Worm (Caenorhabditis elegans) whole organism, young adult: Measurements from ENCODE around the gene F44E2.7.

ENCODE experiments used
- B0035.1 ChIP-seq: sonication (generic microtip); optimal IDR thresholded peaks from 2 replicates; lab custom pipeline; 2016; ENCODE audit warnings: missing genetic modification characterization, mild to moderate bottlenecking, missing compliant biosample characterization, missing genotype, missing genetic modification reagents
- C17E4.6 ChIP-seq: fragments of 200-800 bp; sonication (Bioruptor generic); IDR thresholded peaks from 2 replicates; pipeline ENCODE4 v1.3.6; 2022; ENCODE audit warnings: missing genetic modification reagents, missing genetic modification characterization, missing compliant biosample characterization
- F22D6.2 ChIP-seq: sonication (generic microtip); optimal IDR thresholded peaks from 2 replicates; lab custom pipeline; 2016; ENCODE audit warnings: mild to moderate bottlenecking, missing genetic modification characterization, missing compliant biosample characterization
- F33H1.4 ChIP-seq: fragments of 200-800 bp; sonication (Bioruptor generic); IDR thresholded peaks from 2 replicates; pipeline ENCODE4 v1.3.6; 2022; ENCODE audit warnings: missing genetic modification reagents, missing genetic modification characterization, missing compliant biosample characterization
- F49E8.2 ChIP-seq: sonication (generic microtip); optimal IDR thresholded peaks from 3 replicates; lab custom pipeline; 2017; ENCODE audit warnings: missing genetic modification characterization, mild to moderate bottlenecking, missing compliant biosample characterization, antibody characterized with exemption, moderate library complexity; ENCODE audit not compliant: insufficient read depth
- F52B5.7 ChIP-seq: sonication (generic microtip); optimal IDR thresholded peaks from 2 replicates; lab custom pipeline; 2016; ENCODE audit warnings: mild to moderate bottlenecking, missing genetic modification characterization, missing compliant biosample characterization
- F57A8.1 ChIP-seq: fragments of 200-800 bp; sonication (Bioruptor generic); optimal IDR thresholded peaks from 2 replicates; lab custom pipeline; 2018; ENCODE audit warnings: mild to moderate bottlenecking, missing genetic modification characterization, moderate library complexity, missing compliant biosample characterization
- F57C9.4 ChIP-seq: sonication (generic microtip); optimal IDR thresholded peaks from 2 replicates; lab custom pipeline; 2017; ENCODE audit warnings: mild to moderate bottlenecking, missing genetic modification characterization, missing compliant biosample characterization
- K11D2.4 ChIP-seq: fragments of 200-800 bp; sonication (Bioruptor generic); IDR thresholded peaks from 2 replicates; pipeline ENCODE4 v1.3.6; 2022; ENCODE audit warnings: missing genetic modification reagents, missing genetic modification characterization, missing compliant biosample characterization
- T07F8.4 ChIP-seq: sonication (generic microtip); optimal IDR thresholded peaks from 2 replicates; lab custom pipeline; 2016; ENCODE audit warnings: mild to moderate bottlenecking, missing genetic modification characterization, moderate library complexity, missing compliant biosample characterization
- Y67H2A.10 ChIP-seq: fragments of 200-800 bp; sonication (Bioruptor generic); conservative IDR thresholded peaks from 2 replicates; pipeline ENCODE4 v1.3.6; 2022; ENCODE audit warnings: missing genetic modification reagents, missing genetic modification characterization, missing compliant biosample characterization
- Y95B8A.8 ChIP-seq: fragments of 200-800 bp; sonication (Bioruptor generic); IDR thresholded peaks from 2 replicates; pipeline ENCODE4 v1.3.6; 2022; ENCODE audit warnings: missing genetic modification reagents, missing genetic modification characterization, missing compliant biosample characterization
- athp-1 ChIP-seq: sonication (generic microtip); optimal IDR thresholded peaks from 2 replicates; lab custom pipeline; 2017; ENCODE audit warnings: mild to moderate bottlenecking, missing genetic modification characterization, missing compliant biosample characterization
- attf-6 ChIP-seq: fragments of 200-800 bp; sonication (Bioruptor generic); IDR thresholded peaks from 2 replicates; pipeline ENCODE4 v1.3.6; 2022; ENCODE audit warnings: missing genetic modification reagents, missing genetic modification characterization, missing compliant biosample characterization
- cebp-1 ChIP-seq, 2 experiments: fragments of 200-800 bp in 1 of 2; sonication (Bioruptor generic) in 1 of 2; sonication (generic microtip) in 1 of 2; IDR thresholded peaks in 1 of 2; optimal IDR thresholded peaks in 1 of 2; 2 replicates each; pipeline versions ENCODE4 v1.3.6 to Lab custom; 2017 to 2022; ENCODE audit warnings: missing compliant biosample characterization in 2 of 2, missing genetic modification characterization in 2 of 2, mild to moderate bottlenecking in 1 of 2, missing genetic modification reagents in 1 of 2, moderate library complexity in 1 of 2
- cebp-2 ChIP-seq: fragments of 200-800 bp; sonication (Bioruptor generic); IDR thresholded peaks from 2 replicates; pipeline ENCODE4 v1.3.6; 2022; ENCODE audit warnings: missing genetic modification characterization, missing compliant biosample characterization
- ceh-27 ChIP-seq: fragments of 200-800 bp; sonication (Bioruptor generic); optimal IDR thresholded peaks from 2 replicates; lab custom pipeline; 2018; ENCODE audit warnings: mild to moderate bottlenecking, missing genetic modification characterization, moderate library complexity, missing compliant biosample characterization
- ceh-79 ChIP-seq: sonication (generic microtip); optimal IDR thresholded peaks from 2 replicates; lab custom pipeline; 2017; ENCODE audit warnings: mild to moderate bottlenecking, missing genetic modification characterization, missing compliant biosample characterization
- chd-7 ChIP-seq: sonication (generic microtip); optimal IDR thresholded peaks from 2 replicates; lab custom pipeline; 2016; ENCODE audit warnings: mild to moderate bottlenecking, missing genetic modification characterization, moderate library complexity, missing compliant biosample characterization
- dpl-1 ChIP-seq: fragments of 150-350 bp; optimal IDR thresholded peaks from 2 replicates; lab custom pipeline; 2014; ENCODE audit warnings: missing biosample characterization, missing genetic modification reagents, missing genetic modification characterization
- efl-1 ChIP-seq: fragments of 150-350 bp; optimal IDR thresholded peaks from 2 replicates; lab custom pipeline; 2014; ENCODE audit warnings: missing biosample characterization, missing genetic modification reagents, missing genetic modification characterization
- egl-44 ChIP-seq: fragments of 200-800 bp; sonication (Bioruptor generic); IDR thresholded peaks from 2 replicates; pipeline ENCODE4 v1.3.6; 2022; ENCODE audit warnings: missing genetic modification reagents, missing genetic modification characterization, missing compliant biosample characterization
- ekl-4 ChIP-seq: fragments of 200-800 bp; sonication (Bioruptor generic); IDR thresholded peaks from 2 replicates; pipeline ENCODE4 v1.3.6; 2022; ENCODE audit warnings: missing genetic modification reagents, missing genetic modification characterization, missing compliant biosample characterization
- ets-4 ChIP-seq: fragments of 200-800 bp; sonication (Bioruptor generic); optimal IDR thresholded peaks from 2 replicates; lab custom pipeline; 2018; ENCODE audit warnings: mild to moderate bottlenecking, missing genetic modification characterization, missing compliant biosample characterization
- hmg-1.2 ChIP-seq: fragments of 200-800 bp; sonication (Bioruptor generic); IDR thresholded peaks from 2 replicates; pipeline ENCODE4 v1.3.6; 2022; ENCODE audit warnings: missing genetic modification reagents, missing genetic modification characterization, missing compliant biosample characterization
- hmg-20 ChIP-seq: fragments of 200-800 bp; sonication (Bioruptor generic); IDR thresholded peaks from 2 replicates; pipeline ENCODE4 v1.3.6; 2022; ENCODE audit warnings: missing genetic modification reagents, missing genetic modification characterization, missing compliant biosample characterization
- hrde-1 ChIP-seq: sonication (generic microtip); optimal IDR thresholded peaks from 2 replicates; lab custom pipeline; 2016; ENCODE audit warnings: missing genetic modification characterization, mild to moderate bottlenecking, missing compliant biosample characterization, moderate library complexity, missing genotype, missing genetic modification reagents, borderline replicate concordance
- lin-35 ChIP-seq, 3 experiments: fragments of 150-350 bp in 2 of 3; sonication (generic microtip) in 1 of 3; optimal IDR thresholded peaks; 2 replicates each; lab custom pipeline; 2014 to 2018; ENCODE audit warnings: missing biosample characterization in 3 of 3, missing genetic modification characterization in 3 of 3, missing genetic modification reagents in 3 of 3
- lin-54 ChIP-seq: fragments of 200-800 bp; sonication (Bioruptor generic); optimal IDR thresholded peaks from 2 replicates; lab custom pipeline; 2018; ENCODE audit warnings: mild to moderate bottlenecking, missing genetic modification characterization, missing compliant biosample characterization
- lir-1 ChIP-seq: fragments of 200-800 bp; sonication (Bioruptor generic); conservative IDR thresholded peaks from 2 replicates; pipeline ENCODE4 v1.3.6; 2022; ENCODE audit warnings: missing genetic modification reagents, missing genetic modification characterization, missing compliant biosample characterization
- madf-10 ChIP-seq: sonication (generic microtip); optimal IDR thresholded peaks from 2 replicates; lab custom pipeline; 2016; ENCODE audit warnings: mild to moderate bottlenecking, missing genetic modification characterization, missing compliant biosample characterization
- mcd-1 ChIP-seq: fragments of 200-800 bp; sonication (Bioruptor generic); IDR thresholded peaks from 2 replicates; pipeline ENCODE4 v1.3.6; 2022; ENCODE audit warnings: missing genetic modification reagents, missing genetic modification characterization, missing compliant biosample characterization
- mel-28 ChIP-seq: sonication (generic microtip); optimal IDR thresholded peaks from 2 replicates; lab custom pipeline; 2016; ENCODE audit warnings: borderline replicate concordance, mild to moderate bottlenecking, missing genetic modification characterization, missing compliant biosample characterization
- mes-4 ChIP-seq: sonication (generic microtip); optimal IDR thresholded peaks from 2 replicates; lab custom pipeline; 2016; ENCODE audit warnings: missing genotype, missing genetic modification characterization, missing compliant biosample characterization
- nfya-2 ChIP-seq: fragments of 200-800 bp; sonication (Bioruptor generic); IDR thresholded peaks from 2 replicates; pipeline ENCODE4 v1.3.6; 2022; ENCODE audit warnings: missing genetic modification reagents, missing genetic modification characterization, missing compliant biosample characterization
- nhr-80 ChIP-seq: sonication (generic microtip); optimal IDR thresholded peaks from 2 replicates; lab custom pipeline; 2016; ENCODE audit warnings: missing genetic modification characterization, missing compliant biosample characterization
- pbrm-1 ChIP-seq: fragments of 200-800 bp; sonication (Bioruptor generic); IDR thresholded peaks from 2 replicates; pipeline ENCODE4 v1.3.6; 2022; ENCODE audit warnings: missing genetic modification reagents, missing genetic modification characterization, missing compliant biosample characterization
- repo-1 ChIP-seq: sonication (generic microtip); optimal IDR thresholded peaks from 2 replicates; lab custom pipeline; 2017; ENCODE audit warnings: mild to moderate bottlenecking, missing genetic modification characterization, missing compliant biosample characterization
- snpc-4 ChIP-seq, 5 experiments: fragments of 150-350 bp in 1 of 5; sonication (generic microtip) in 4 of 5; optimal IDR thresholded peaks; 2 replicates each; lab custom pipeline; 2014 to 2018; ENCODE audit warnings: missing genetic modification characterization in 5 of 5, missing biosample characterization in 3 of 5, antibody characterized with exemption in 2 of 5, mild to moderate bottlenecking in 2 of 5, missing compliant biosample characterization in 2 of 5, missing genotype in 2 of 5, moderate library complexity in 2 of 5, missing genetic modification reagents in 1 of 5
- somi-1 ChIP-seq: fragments of 200-800 bp; sonication (Bioruptor generic); optimal IDR thresholded peaks from 2 replicates; lab custom pipeline; 2018; ENCODE audit warnings: mild to moderate bottlenecking, missing genetic modification characterization, missing compliant biosample characterization
- sptf-2 ChIP-seq: fragments of 200-800 bp; sonication (Bioruptor generic); optimal IDR thresholded peaks from 2 replicates; lab custom pipeline; 2018; ENCODE audit warnings: mild to moderate bottlenecking, missing genetic modification characterization, missing compliant biosample characterization
- tbp1 ChIP-seq: fragments of 200-800 bp; sonication (Bioruptor generic); optimal IDR thresholded peaks from 2 replicates; lab custom pipeline; 2018; ENCODE audit warnings: mild to moderate bottlenecking, missing genetic modification characterization, missing compliant biosample characterization
- tlf-1 ChIP-seq: fragments of 200-800 bp; sonication (Bioruptor generic); optimal IDR thresholded peaks from 2 replicates; lab custom pipeline; 2018; ENCODE audit warnings: mild to moderate bottlenecking, missing genetic modification characterization, missing compliant biosample characterization
- ztf-18 ChIP-seq: sonication (generic microtip); optimal IDR thresholded peaks from 2 replicates; lab custom pipeline; 2016; ENCODE audit warnings: missing genotype, mild to moderate bottlenecking, missing genetic modification characterization, missing compliant biosample characterization
- ztf-26 ChIP-seq: sonication (generic microtip); optimal IDR thresholded peaks from 2 replicates; lab custom pipeline; 2017; ENCODE audit warnings: missing genetic modification characterization, missing compliant biosample characterization
- ztf-28 ChIP-seq: fragments of 200-800 bp; sonication (Bioruptor generic); IDR thresholded peaks from 2 replicates; pipeline ENCODE4 v1.3.6; 2022; ENCODE audit warnings: missing genetic modification reagents, missing genetic modification characterization, missing compliant biosample characterization
- ztf-3 ChIP-seq: fragments of 200-800 bp; sonication (Bioruptor generic); optimal IDR thresholded peaks from 2 replicates; lab custom pipeline; 2018; ENCODE audit warnings: mild to moderate bottlenecking, missing genetic modification characterization, missing compliant biosample characterization

Gene F44E2.7

DNA sequence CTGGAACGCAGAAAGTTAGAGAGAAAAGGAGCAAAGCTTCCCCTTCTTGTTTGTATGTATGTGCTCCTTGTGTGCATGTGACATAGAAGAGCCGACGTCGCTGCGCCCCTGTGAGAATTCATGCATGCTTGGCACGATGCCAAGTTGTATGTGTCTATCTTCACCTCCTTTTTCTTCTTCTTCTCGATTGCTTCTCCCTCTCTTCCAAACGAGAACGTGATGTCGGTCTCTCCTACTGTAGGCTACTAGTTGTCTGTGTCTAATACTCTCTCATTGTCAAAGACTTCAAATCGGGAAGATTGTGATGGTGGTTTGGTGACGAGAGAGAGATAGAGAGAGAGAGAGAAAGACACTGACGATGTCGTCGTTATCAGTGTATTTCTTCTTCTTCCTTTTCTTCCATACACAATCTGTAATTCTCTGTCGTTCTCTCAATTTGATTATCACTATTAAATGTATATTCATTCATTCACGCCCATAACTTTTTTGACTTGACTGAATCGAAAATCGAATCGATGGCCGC, 51.0 kb downstream of the F44E2.7 start (continued):
- no peak for TF ChIP-seq Y95B8A.8 (GFP tag; lab: Robert Waterston, UW)
- TF ChIP-seq mes-4 (tag; lab: Kevin White, UChicago), result no peak
- TF ChIP-seq attf-6 (GFP tag; lab: Robert Waterston, UW), result no peak
- no peak for TF ChIP-seq F57C9.4 (tag; lab: Kevin White, UChicago)
- peak; percentile 22 for TF ChIP-seq snpc-4 (GFP tag; optimal IDR thresholded peaks at IDR 0.05; lab: Kevin White, UChicago)
- TF ChIP-seq snpc-4 (tag; optimal IDR thresholded peaks at IDR 0.05; lab: Kevin White, UChicago), result peak; percentile 29 to 69 (median 43)
- peak; percentile 99 for TF ChIP-seq nhr-80 (tag; lab: Kevin White, UChicago)
- peak; percentile 67; the same call in 1 of the 2 replicates for TF ChIP-seq egl-44 (GFP tag; lab: Robert Waterston, UW)
- peak; percentile 29 for TF ChIP-seq F22D6.2
- TF ChIP-seq ztf-28 (GFP tag; lab: Robert Waterston, UW), result no peak
- TF ChIP-seq B0035.1 (tag; lab: Kevin White, UChicago), result no peak
- TF ChIP-seq athp-1, result no peak
- TF ChIP-seq ztf-26 (tag; lab: Kevin White, UChicago), result peak; percentile 77
- no peak for TF ChIP-seq cebp-2
- TF ChIP-seq ceh-27, result peak; percentile 23
- TF ChIP-seq F57A8.1 (GFP tag; lab: Kevin White, UChicago), result no peak
- TF ChIP-seq F33H1.4 (GFP tag; lab: Robert Waterston, UW), result 0 out of 2 replicates have a peak, but pooled peaks have one; percentile 6
- TF ChIP-seq mcd-1 (GFP tag; lab: Robert Waterston, UW), result peak; percentile 55
- peak; percentile 46 for TF ChIP-seq tbp1 (GFP tag; lab: Kevin White, UChicago)
- TF ChIP-seq cebp-1 (GFP tag; IDR thresholded peaks at IDR 0.05; lab: Robert Waterston, UW), result peak; percentile 55
- TF ChIP-seq cebp-1 (tag; optimal IDR thresholded peaks at IDR 0.05; lab: Kevin White, UChicago), result peak; percentile 81
- no peak for TF ChIP-seq repo-1
- TF ChIP-seq ceh-79 (tag; lab: Kevin White, UChicago), result no peak
- no peak for TF ChIP-seq C17E4.6
- TF ChIP-seq Y67H2A.10 (GFP tag; lab: Robert Waterston, UW), result no peak
- peak in 1 of 3 experiments; percentile 74 for TF ChIP-seq lin-35 (GFP tag; optimal IDR thresholded peaks at IDR 0.05; lab: Kevin White, UChicago)
- peak; percentile 80 for TF ChIP-seq ets-4 (GFP tag; lab: Kevin White, UChicago)
- peak; percentile 71 for TF ChIP-seq chd-7 (tag; lab: Kevin White, UChicago)
- TF ChIP-seq F49E8.2 (tag; lab: Kevin White, UChicago), result no peak
- TF ChIP-seq F52B5.7 (tag; lab: Kevin White, UChicago), result peak; percentile 16
- no peak for TF ChIP-seq lir-1 (GFP tag; lab: Robert Waterston, UW)
- TF ChIP-seq dpl-1, result no peak
- TF ChIP-seq efl-1 (GFP tag; lab: Kevin White, UChicago), result no peak
- TF ChIP-seq ztf-18, result no peak
- peak; percentile 54 for TF ChIP-seq hmg-1.2
- peak; percentile 9 for TF ChIP-seq tlf-1
- peak; percentile 82 for TF ChIP-seq madf-10 (tag; lab: Kevin White, UChicago)
- TF ChIP-seq pbrm-1 (GFP tag; lab: Robert Waterston, UW), result 0 out of 2 replicates have a peak, but pooled peaks have one; percentile 17
- TF ChIP-seq ekl-4, result no peak
- TF ChIP-seq lin-54, result peak; percentile 20
- TF ChIP-seq nfya-2 (GFP tag; lab: Robert Waterston, UW), result no peak
- peak; percentile 93 for TF ChIP-seq somi-1 (GFP tag; lab: Kevin White, UChicago)
- no peak for TF ChIP-seq hrde-1 (tag; lab: Kevin White, UChicago)
- TF ChIP-seq hmg-20 (GFP tag; lab: Robert Waterston, UW), result 0 out of 2 replicates have a peak, but pooled peaks have one; percentile 8
- TF ChIP-seq K11D2.4 (GFP tag; lab: Robert Waterston, UW), result peak; percentile 74
- TF ChIP-seq mel-28 (tag; lab: Kevin White, UChicago), result no peak
- peak; percentile 76 for TF ChIP-seq ztf-3
- no peak for TF ChIP-seq T07F8.4
- no peak for TF ChIP-seq sptf-2 (GFP tag; lab: Kevin White, UChicago)
